Worm (Caenorhabditis elegans): Measurements from ENCODE around the gene erp-44.2.

The erp-44.2 gene

DNA sequence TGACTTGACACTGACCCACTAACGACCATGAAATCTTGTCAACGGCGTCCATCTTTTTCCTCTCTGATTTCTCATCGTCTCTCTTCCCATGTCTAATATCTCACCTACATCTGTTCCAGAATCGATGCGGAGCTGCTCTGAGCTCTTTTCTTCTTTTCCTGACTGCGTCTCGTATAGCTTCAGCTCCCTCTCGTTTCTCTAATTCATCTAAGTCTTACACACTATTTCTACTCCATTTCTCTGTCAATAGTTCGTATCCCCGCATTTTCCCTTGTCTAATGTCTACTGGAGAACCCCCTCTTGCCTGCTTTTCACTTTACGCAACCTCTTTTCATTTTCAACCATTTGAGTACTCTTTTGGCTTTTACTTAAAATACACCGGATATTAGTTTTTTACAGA, 16.6 kb downstream of the erp-44.2 start, which contains the start of gene ric-3 (continued):
- TF ChIP-seq elt-2 (tag; optimal IDR thresholded peaks at IDR 0.05) (no peak), xbp-1 (tag; optimal IDR thresholded peaks at IDR 0.05) (peak; percentile 43), ceh-90 (tag; optimal IDR thresholded peaks at IDR 0.05) (peak; percentile 16), C16A3.4 (tag; optimal IDR thresholded peaks at IDR 0.05) (peak; percentile 5), dsc-1 (tag; optimal IDR thresholded peaks at IDR 0.05) (peak; percentile 81), ceh-63 (GFP tag; optimal IDR thresholded peaks at IDR 0.05) (no peak), nhr-237 (tag; optimal IDR thresholded peaks at IDR 0.05) (no peak), jun-1 (tag; optimal IDR thresholded peaks at IDR 0.05) (peak; percentile 54), mef-2 (tag; optimal IDR thresholded peaks at IDR 0.05) (peak; percentile 22), hpl-2 (GFP tag; optimal IDR thresholded peaks at IDR 0.05) (no peak)

ce11 chrIV:7816402-7817102, 17.9 kb downstream of the erp-44.2 start:
- TF ChIP-seq pax-3 (tag; optimal IDR thresholded peaks at IDR 0.05): peak; percentile 53
- TF ChIP-seq nhr-20 (tag; optimal IDR thresholded peaks at IDR 0.05): peak; percentile 41
- no peak for TF ChIP-seq C34B4.2 (tag; optimal IDR thresholded peaks at IDR 0.05)
- peak; percentile 76 to 88 (median 86) for TF ChIP-seq dpl-1 (GFP tag; optimal IDR thresholded peaks at IDR 0.05)
- no peak for TF ChIP-seq nhr-28 (tag; optimal IDR thresholded peaks at IDR 0.05)
- peak; percentile 53 to 89 for TF ChIP-seq efl-1 (optimal IDR thresholded peaks at IDR 0.05)
- TF ChIP-seq efl-1 (GFP tag; optimal IDR thresholded peaks at IDR 0.05 in 1 of 2): peak; percentile 87 to 99
- peak; percentile 82 for TF ChIP-seq ceh-90 (tag; optimal IDR thresholded peaks at IDR 0.05)
- no peak for TF ChIP-seq pag-3 (tag; optimal IDR thresholded peaks at IDR 0.05; ENCODE audit: borderline replicate concordance, insufficient read depth)
- no peak for TF ChIP-seq nhr-84 (tag; optimal IDR thresholded peaks at IDR 0.05)
- peak; percentile 5; the same call in 1 of the 2 replicates for TF ChIP-seq isw-1 (GFP tag; IDR thresholded peaks at IDR 0.05)
- peak; percentile 51 for TF ChIP-seq tbx-2 (tag; optimal IDR thresholded peaks at IDR 0.05)
- no peak for TF ChIP-seq ceh-8 (GFP tag; optimal IDR thresholded peaks at IDR 0.05)
- TF ChIP-seq ceh-88 (GFP tag; IDR thresholded peaks at IDR 0.05): no peak; the same call in 1 of the 2 replicates
- no peak for TF ChIP-seq vab-15 (tag; optimal IDR thresholded peaks at IDR 0.05)
- peak; percentile 91 for TF ChIP-seq nhr-85 (tag)
- TF ChIP-seq nhr-76 (tag; optimal IDR thresholded peaks at IDR 0.05): no peak
- TF ChIP-seq unc-86 (tag; optimal IDR thresholded peaks at IDR 0.05): no peak
- TF ChIP-seq unc-98 (GFP tag; IDR thresholded peaks at IDR 0.05): no peak
- TF ChIP-seq snpc-4 (tag; optimal IDR thresholded peaks at IDR 0.05): no peak
- TF ChIP-seq dsc-1 (tag; optimal IDR thresholded peaks at IDR 0.05): peak; percentile 66
- TF ChIP-seq ztf-4 (tag; optimal IDR thresholded peaks at IDR 0.05): no peak
- TF ChIP-seq pqm-1 (tag; optimal IDR thresholded peaks at IDR 0.05): no peak
- peak; percentile 64 for TF ChIP-seq sox-4 (tag; optimal IDR thresholded peaks at IDR 0.05)
- no peak for TF ChIP-seq ceh-82 (tag; optimal IDR thresholded peaks at IDR 0.05)
- TF ChIP-seq zag-1 (tag; optimal IDR thresholded peaks at IDR 0.05): no peak
- TF ChIP-seq Y116A8C.19 (tag; optimal IDR thresholded peaks at IDR 0.05; ENCODE audit: borderline replicate concordance): peak; percentile 6
- no peak for TF ChIP-seq nhr-11 (tag; optimal IDR thresholded peaks at IDR 0.05)
- no peak for TF ChIP-seq mef-2 (tag; optimal IDR thresholded peaks at IDR 0.05)
- TF ChIP-seq jun-1 (tag; optimal IDR thresholded peaks at IDR 0.05): no peak
- TF ChIP-seq ets-5 (GFP tag; IDR thresholded peaks at IDR 0.05): no peak
- TF ChIP-seq blmp-1 (tag; optimal IDR thresholded peaks at IDR 0.05): peak; percentile 28
- no peak; the same call in 1 of the 2 replicates for TF ChIP-seq mab-9 (GFP tag; IDR thresholded peaks at IDR 0.05)
- peak; percentile 73 for TF ChIP-seq lir-3 (tag; optimal IDR thresholded peaks at IDR 0.05; ENCODE audit: poor library complexity)
- no peak for TF ChIP-seq fos-1 (tag; optimal IDR thresholded peaks at IDR 0.05)
- TF ChIP-seq egl-13 (tag; optimal IDR thresholded peaks at IDR 0.05): peak; percentile 35
- TF ChIP-seq ama-1 (optimal IDR thresholded peaks at IDR 0.05): no peak
- TF ChIP-seq lin-14 (GFP tag; optimal IDR thresholded peaks at IDR 0.05): peak; percentile 54
- no peak for TF ChIP-seq efl-3 (GFP tag; optimal IDR thresholded peaks at IDR 0.05)
- peak; percentile 79 for TF ChIP-seq nhr-90 (tag; optimal IDR thresholded peaks at IDR 0.05; ENCODE audit: poor library complexity)
- TF ChIP-seq F16B12.6 (tag; optimal IDR thresholded peaks at IDR 0.05): no peak
- peak in 1 of 2 experiments; percentile 71 for TF ChIP-seq ztf-11 (tag; optimal IDR thresholded peaks at IDR 0.05)
- peak; percentile 10 to 53 for TF ChIP-seq lsy-2 (tag; optimal IDR thresholded peaks at IDR 0.05)
- TF ChIP-seq ceh-63 (GFP tag; optimal IDR thresholded peaks at IDR 0.05): no peak
- peak; percentile 60 for TF ChIP-seq fkh-4 (tag; optimal IDR thresholded peaks at IDR 0.05; ENCODE audit: borderline replicate concordance)

Measured in whole organism, L1 larva.